Fruit fly (Drosophila melanogaster) whole organism, embryonic: ENCODE measurements around the gene snk.

Experiments
- Aef1 ChIP-seq: fragments of 200-800 bp; sonication (Bioruptor generic); IDR thresholded peaks from 3 replicates; pipeline ENCODE4 v1.3.6; 2022; ENCODE audit warnings: missing biosample characterization, missing genetic modification characterization
- Antp ChIP-seq: fragments of 200-800 bp; sonication (Bioruptor generic); optimal IDR thresholded peaks from 3 replicates; lab custom pipeline; 2016; ENCODE audit warnings: missing biosample characterization, missing genetic modification characterization
- Blimp-1 ChIP-seq: fragments of 200-800 bp; sonication (Bioruptor generic); optimal IDR thresholded peaks from 3 replicates; lab custom pipeline; 2018; ENCODE audit warnings: missing biosample characterization, missing genetic modification characterization, mild to moderate bottlenecking, moderate library complexity, missing genetic modification reagents
- Bteb2 ChIP-seq: fragments of 200-800 bp; sonication (Bioruptor generic); optimal IDR thresholded peaks from 2 replicates; lab custom pipeline; 2016; ENCODE audit warnings: missing biosample characterization, missing genetic modification characterization
- CG10267 ChIP-seq: fragments of 200-800 bp; sonication (Bioruptor generic); optimal IDR thresholded peaks from 2 replicates; lab custom pipeline; 2018; ENCODE audit warnings: missing biosample characterization, mild to moderate bottlenecking, missing genetic modification characterization, moderate library complexity
- CG11093 ChIP-seq: fragments of 200-800 bp; sonication (Bioruptor generic); IDR thresholded peaks from 3 replicates; pipeline ENCODE4 v1.3.6; 2022; ENCODE audit warnings: missing biosample characterization, missing genetic modification characterization
- CG11247 ChIP-seq: fragments of 200-800 bp; sonication (Bioruptor generic); IDR thresholded peaks from 2 replicates; pipeline ENCODE4 v1.3.6; 2022; ENCODE audit warnings: missing biosample characterization, missing genetic modification characterization
- CG11504 ChIP-seq: fragments of 200-800 bp; sonication (Bioruptor generic); optimal IDR thresholded peaks from 3 replicates; lab custom pipeline; 2019; ENCODE audit warnings: missing biosample characterization, mild to moderate bottlenecking, missing genetic modification characterization, moderate library complexity
- CG11560 ChIP-seq: fragments of 200-800 bp; sonication (Bioruptor generic); IDR thresholded peaks from 3 replicates; pipeline ENCODE4 v1.3.6; 2022; ENCODE audit warnings: missing biosample characterization, missing genetic modification characterization
- CG1233 ChIP-seq: fragments of 200-800 bp; sonication (Bioruptor generic); optimal IDR thresholded peaks from 4 replicates; lab custom pipeline; 2018; ENCODE audit warnings: missing biosample characterization, mild to moderate bottlenecking, missing genetic modification characterization
- CG13296 ChIP-seq: fragments of 200-800 bp; sonication (Bioruptor generic); optimal IDR thresholded peaks from 3 replicates; lab custom pipeline; 2018; ENCODE audit warnings: missing biosample characterization, mild to moderate bottlenecking, missing genetic modification characterization
- CG1602 ChIP-seq: fragments of 200-800 bp; sonication (Bioruptor generic); optimal IDR thresholded peaks from 3 replicates; lab custom pipeline; 2016; ENCODE audit warnings: missing biosample characterization, missing genetic modification characterization
- CG1647 ChIP-seq: fragments of 200-800 bp; sonication (Bioruptor generic); optimal IDR thresholded peaks from 3 replicates; lab custom pipeline; 2016; ENCODE audit warnings: missing biosample characterization, missing genetic modification characterization
- CG17802 ChIP-seq: fragments of 200-800 bp; sonication (Bioruptor generic); optimal IDR thresholded peaks from 2 replicates; lab custom pipeline; 2018; ENCODE audit warnings: missing biosample characterization, mild to moderate bottlenecking, missing genetic modification characterization, moderate library complexity
- CG1792 ChIP-seq: fragments of 200-800 bp; sonication (Bioruptor generic); optimal IDR thresholded peaks from 2 replicates; lab custom pipeline; 2016; ENCODE audit warnings: missing biosample characterization, missing genetic modification characterization
- CG18764 ChIP-seq: fragments of 200-800 bp; sonication (Bioruptor generic); optimal IDR thresholded peaks from 3 replicates; lab custom pipeline; 2016; ENCODE audit warnings: missing biosample characterization, missing genetic modification characterization
- CG3065 ChIP-seq: fragments of 200-800 bp; sonication (Bioruptor generic); optimal IDR thresholded peaks from 2 replicates; lab custom pipeline; 2016; ENCODE audit warnings: missing biosample characterization, missing genetic modification characterization
- CG31388 ChIP-seq: fragments of 200-800 bp; sonication (Bioruptor generic); optimal IDR thresholded peaks from 2 replicates; lab custom pipeline; 2016; ENCODE audit warnings: missing biosample characterization, missing genetic modification characterization
- CG3281 ChIP-seq: fragments of 200-800 bp; sonication (Bioruptor generic); optimal IDR thresholded peaks from 3 replicates; lab custom pipeline; 2017; ENCODE audit warnings: missing biosample characterization, mild to moderate bottlenecking, missing genetic modification characterization
- CG4424 ChIP-seq: fragments of 200-800 bp; sonication (Bioruptor generic); optimal IDR thresholded peaks from 3 replicates; lab custom pipeline; 2016; ENCODE audit warnings: missing biosample characterization, missing genetic modification characterization
- CG4617 ChIP-seq: fragments of 200-800 bp; sonication (Bioruptor generic); optimal IDR thresholded peaks from 3 replicates; lab custom pipeline; 2016; ENCODE audit warnings: missing biosample characterization, missing genetic modification characterization, borderline replicate concordance
- CG5245 ChIP-seq: fragments of 200-800 bp; sonication (Bioruptor generic); optimal IDR thresholded peaks from 3 replicates; lab custom pipeline; 2016; ENCODE audit warnings: missing biosample characterization, missing genetic modification characterization
- CG5953 ChIP-seq: fragments of 200-800 bp; sonication (Bioruptor generic); IDR thresholded peaks from 2 replicates; pipeline ENCODE4 v1.3.6; 2022; ENCODE audit warnings: missing biosample characterization, missing genetic modification characterization
- CG7839 ChIP-seq: fragments of 200-800 bp; sonication (Bioruptor generic); optimal IDR thresholded peaks from 3 replicates; lab custom pipeline; 2018; ENCODE audit warnings: missing biosample characterization, mild to moderate bottlenecking, missing genetic modification characterization, moderate library complexity
- Dip3 ChIP-seq: fragments of 200-800 bp; sonication (Bioruptor generic); optimal IDR thresholded peaks from 3 replicates; lab custom pipeline; 2016; ENCODE audit warnings: missing biosample characterization, missing genetic modification characterization
- HLH3B ChIP-seq: fragments of 200-800 bp; sonication (Bioruptor generic); IDR thresholded peaks from 2 replicates; pipeline ENCODE4 v1.3.6; 2022; ENCODE audit warnings: missing biosample characterization, missing genetic modification characterization
- HmgD ChIP-seq: fragments of 200-800 bp; sonication (Bioruptor generic); optimal IDR thresholded peaks from 3 replicates; lab custom pipeline; 2016; ENCODE audit warnings: missing biosample characterization, missing genetic modification characterization
- Hmx ChIP-seq: fragments of 200-800 bp; sonication (Bioruptor generic); optimal IDR thresholded peaks from 2 replicates; lab custom pipeline; 2016; ENCODE audit warnings: missing biosample characterization, missing genetic modification characterization
- Hr39 ChIP-seq: fragments of >200 bp; optimal IDR thresholded peaks from 2 replicates; lab custom pipeline; 2017
- Hr51 ChIP-seq, 2 experiments: fragments of 200-800 bp; sonication (Bioruptor generic); optimal IDR thresholded peaks; 2 replicates in 1 of 2; 3 replicates in 1 of 2; lab custom pipeline; 2016 to 2018; ENCODE audit warnings: missing biosample characterization in 2 of 2, missing genetic modification characterization in 2 of 2, mild to moderate bottlenecking in 1 of 2, moderate library complexity in 1 of 2
- MTF-1 ChIP-seq: fragments of 200-800 bp; sonication (Bioruptor generic); optimal IDR thresholded peaks from 2 replicates; lab custom pipeline; 2018; ENCODE audit warnings: missing biosample characterization, mild to moderate bottlenecking, missing genetic modification characterization, borderline replicate concordance
- Nf-YC ChIP-seq: fragments of 200-800 bp; optimal IDR thresholded peaks from 3 replicates; lab custom pipeline; 2019; ENCODE audit warnings: missing biosample characterization, mild to moderate bottlenecking, missing genetic modification characterization, moderate library complexity
- TFAM ChIP-seq: fragments of 200-800 bp; sonication (Bioruptor generic); optimal IDR thresholded peaks from 2 replicates; lab custom pipeline; 2017; ENCODE audit warnings: missing biosample characterization, missing genetic modification characterization, inconsistent platforms
- Tbp ChIP-seq: fragments of >200 bp; optimal IDR thresholded peaks from 2 replicates; lab custom pipeline; 2018; ENCODE audit warnings: missing biosample characterization, missing genetic modification characterization
- cad ChIP-seq: fragments of >200 bp; optimal IDR thresholded peaks from 2 replicates; lab custom pipeline; 2017; ENCODE audit warnings: missing biosample characterization, missing genetic modification characterization
- cg ChIP-seq: fragments of 200-800 bp; sonication (Bioruptor generic); optimal IDR thresholded peaks from 3 replicates; lab custom pipeline; 2019; ENCODE audit warnings: missing biosample characterization, mild to moderate bottlenecking, missing genetic modification characterization, moderate library complexity
- chif ChIP-seq, 2 experiments: fragments of 200-800 bp; sonication (Bioruptor generic); optimal IDR thresholded peaks; 3 replicates each; lab custom pipeline; 2016; ENCODE audit warnings: missing biosample characterization in 2 of 2, missing genetic modification characterization in 2 of 2
- dimm ChIP-seq: fragments of 200-800 bp; sonication (Bioruptor generic); IDR thresholded peaks from 2 replicates; pipeline ENCODE4 v1.3.6; 2022; ENCODE audit warnings: missing biosample characterization, missing genetic modification characterization
- dysf ChIP-seq: fragments of 200-800 bp; sonication (Bioruptor generic); IDR thresholded peaks from 3 replicates; pipeline ENCODE4 v1.3.6; 2022; ENCODE audit warnings: missing biosample characterization, missing genetic modification characterization
- ind ChIP-seq: fragments of 200-800 bp; sonication (Bioruptor generic); optimal IDR thresholded peaks from 3 replicates; lab custom pipeline; 2016; ENCODE audit warnings: missing biosample characterization, missing genetic modification characterization
- insv ChIP-seq, 2 experiments: fragments of 200-800 bp; sonication (Bioruptor generic); optimal IDR thresholded peaks; 3 replicates each; lab custom pipeline; 2016 to 2018; ENCODE audit warnings: missing biosample characterization in 2 of 2, missing genetic modification characterization in 2 of 2
- jing ChIP-seq: fragments of 200-800 bp; sonication (Bioruptor generic); optimal IDR thresholded peaks from 2 replicates; lab custom pipeline; 2018; ENCODE audit warnings: missing biosample characterization, mild to moderate bottlenecking, missing genetic modification characterization
- kay ChIP-seq: fragments of 200-800 bp; sonication (Bioruptor generic); optimal IDR thresholded peaks from 2 replicates; lab custom pipeline; 2016; ENCODE audit warnings: missing biosample characterization, missing genetic modification characterization
- ro ChIP-seq: fragments of 200-800 bp; sonication (Bioruptor generic); IDR thresholded peaks from 2 replicates; pipeline ENCODE4 v1.3.6; 2022; ENCODE audit warnings: missing biosample characterization, missing genetic modification characterization
- run ChIP-seq: fragments of 200-800 bp; sonication (Bioruptor generic); optimal IDR thresholded peaks from 3 replicates; lab custom pipeline; 2018; ENCODE audit warnings: missing biosample characterization, mild to moderate bottlenecking, missing genetic modification characterization
- sima ChIP-seq: fragments of 200-800 bp; sonication (Bioruptor generic); optimal IDR thresholded peaks from 2 replicates; lab custom pipeline; 2016; ENCODE audit warnings: missing biosample characterization, missing genetic modification characterization
- ssp ChIP-seq: fragments of 200-800 bp; sonication (Bioruptor generic); IDR thresholded peaks from 2 replicates; pipeline ENCODE4 v1.3.6; 2022; ENCODE audit warnings: missing biosample characterization, missing genetic modification characterization
- tin ChIP-seq: fragments of 200-800 bp; sonication (Bioruptor generic); optimal IDR thresholded peaks from 3 replicates; lab custom pipeline; 2016; ENCODE audit warnings: missing biosample characterization, missing genetic modification characterization
- toy ChIP-seq: fragments of 200-800 bp; sonication (Bioruptor generic); IDR thresholded peaks from 2 replicates; pipeline ENCODE4 v1.3.6; 2022; ENCODE audit warnings: missing biosample characterization, missing genetic modification characterization
- wek ChIP-seq: fragments of 200-800 bp; sonication (Bioruptor generic); optimal IDR thresholded peaks from 3 replicates; lab custom pipeline; 2018; ENCODE audit warnings: missing biosample characterization, mild to moderate bottlenecking, missing genetic modification characterization, moderate library complexity

snk gene

dm6 chr3R:13030257-13031173 is 12.1 kb downstream of the snk start, which contains the start of the genes CG46281 and CG46280 (continued):
- TF ChIP-seq chif (GFP tag; optimal IDR thresholded peaks at IDR 0.05; lab: Kevin White, UChicago) (peak in 1 of 2 experiments; percentile 38), Antp (GFP tag; lab: Kevin White, UChicago) (peak; percentile 11), CG13296 (GFP tag; lab: Kevin White, UChicago) (no peak), HmgD (GFP tag; lab: Kevin White, UChicago) (no peak), Tbp (peak; percentile 32), CG17802 (no peak), Blimp-1 (no peak), MTF-1 (no peak), HLH3B (GFP tag; lab: Robert Waterston, UW) (no peak), CG11093 (GFP tag; lab: Robert Waterston, UW) (no peak), Hr39 (no peak), CG7839 (tag; lab: Kevin White, UChicago) (no peak), wek (peak; percentile 93), CG5245 (no peak), Aef1 (GFP tag; lab: Robert Waterston, UW) (no peak), run (tag; lab: Kevin White, UChicago) (no peak), CG11560 (tag; lab: Robert Waterston, UW) (no peak), ro (GFP tag; lab: Robert Waterston, UW) (no peak), dimm (GFP tag; lab: Robert Waterston, UW) (no peak), CG11247 (no peak), CG4424 (GFP tag; lab: Kevin White, UChicago) (peak; percentile 20), CG4617 (GFP tag; lab: Kevin White, UChicago) (peak; percentile 76), CG3065 (no peak), CG1647 (GFP tag; lab: Kevin White, UChicago) (peak; percentile 25), Hmx (GFP tag; lab: Kevin White, UChicago) (no peak), toy (GFP tag; lab: Robert Waterston, UW) (no peak), cad (GFP tag; lab: Kevin White, UChicago) (no peak), CG18764 (GFP tag; lab: Kevin White, UChicago) (no peak), Bteb2 (GFP tag; lab: Kevin White, UChicago) (peak; percentile 54), CG3281 (GFP tag; lab: Kevin White, UChicago) (no peak), CG5953 (GFP tag; lab: Robert Waterston, UW) (no peak), kay (no peak), jing (GFP tag; lab: Kevin White, UChicago) (no peak), ind (GFP tag; lab: Kevin White, UChicago) (no peak), sima (GFP tag; lab: Kevin White, UChicago) (no peak), Nf-YC (no peak), insv (GFP tag; optimal IDR thresholded peaks at IDR 0.05; lab: Kevin White, UChicago) (peak in 1 of 2 experiments; percentile 12), CG11504 (tag; lab: Kevin White, UChicago) (no peak), CG1602 (GFP tag; lab: Kevin White, UChicago) (no peak), CG1792 (GFP tag; lab: Kevin White, UChicago) (no peak), CG1233 (GFP tag; lab: Kevin White, UChicago) (no peak), TFAM (no peak), Dip3 (GFP tag; lab: Kevin White, UChicago) (no peak), cg (no peak), tin (GFP tag; lab: Kevin White, UChicago) (peak; percentile 29), Hr51 (GFP tag; optimal IDR thresholded peaks at IDR 0.05; lab: Kevin White, UChicago) (peak in 1 of 2 experiments; percentile 11), ssp (GFP tag; lab: Robert Waterston, UW) (no peak), CG10267 (tag; lab: Kevin White, UChicago) (peak; percentile 96), dysf (no peak), CG31388 (GFP tag; lab: Kevin White, UChicago) (no peak)
